Worm (Caenorhabditis elegans) whole organism, mixed stage, embryonic: ENCODE data around the gene lpr-2.

Experiments used
- drap-1 ChIP-seq: fragments of 200-800 bp; sonication (Bioruptor generic); optimal IDR thresholded peaks from 3 replicates; lab custom pipeline; 2018; ENCODE audit warnings: mild to moderate bottlenecking, missing genetic modification characterization, missing compliant biosample characterization
- elt-3 ChIP-seq: fragments of 150-350 bp; optimal IDR thresholded peaks from 2 replicates; lab custom pipeline; 2014; ENCODE audit warnings: missing biosample characterization, missing genetic modification characterization
- lin-13 ChIP-seq: fragments of 150-350 bp; optimal IDR thresholded peaks from 2 replicates; lab custom pipeline; 2014; ENCODE audit warnings: missing biosample characterization, missing genetic modification characterization
- lin-32 ChIP-seq: fragments of 200-800 bp; sonication (Bioruptor generic); optimal IDR thresholded peaks from 2 replicates; lab custom pipeline; 2018; ENCODE audit warnings: mild to moderate bottlenecking, missing genetic modification characterization, missing compliant biosample characterization
- mls-2 ChIP-seq: sonication (generic microtip); optimal IDR thresholded peaks from 2 replicates; lab custom pipeline; 2016; ENCODE audit warnings: mild to moderate bottlenecking, missing genetic modification characterization, moderate library complexity, missing compliant biosample characterization
- nhr-12 ChIP-seq: fragments of 150-350 bp; optimal IDR thresholded peaks from 2 replicates; lab custom pipeline; 2014; ENCODE audit warnings: missing biosample characterization, missing genetic modification characterization
- nhr-237 ChIP-seq: fragments of 150-350 bp; optimal IDR thresholded peaks from 2 replicates; lab custom pipeline; 2014; ENCODE audit warnings: missing biosample characterization, missing genetic modification characterization
- nhr-76 ChIP-seq: sonication (generic microtip); optimal IDR thresholded peaks from 2 replicates; lab custom pipeline; 2017; ENCODE audit warnings: missing biosample characterization, missing genetic modification characterization
- pha-4 ChIP-seq: fragments of 150-350 bp; optimal IDR thresholded peaks from 2 replicates; lab custom pipeline; 2018; ENCODE audit warnings: missing biosample characterization, missing genetic modification reagents, missing genetic modification characterization
- sem-2 ChIP-seq: fragments of 200-800 bp; sonication (Bioruptor generic); optimal IDR thresholded peaks from 2 replicates; lab custom pipeline; 2018; ENCODE audit warnings: mild to moderate bottlenecking, missing genetic modification characterization, missing compliant biosample characterization
- snpc-4 ChIP-seq: fragments of 150-350 bp; optimal IDR thresholded peaks from 2 replicates; lab custom pipeline; 2014; ENCODE audit warnings: missing biosample characterization, missing genetic modification characterization
- sptf-1 ChIP-seq: sonication (generic microtip); optimal IDR thresholded peaks from 2 replicates; lab custom pipeline; 2017; ENCODE audit warnings: mild to moderate bottlenecking, missing genetic modification characterization, moderate library complexity, missing compliant biosample characterization

- no peak for TF ChIP-seq lin-13
- no peak for TF ChIP-seq drap-1 (GFP tag; lab: Kevin White, UChicago)
- no peak for TF ChIP-seq elt-3 (tag; lab: Kevin White, UChicago)
- TF ChIP-seq snpc-4 = no peak
- TF ChIP-seq pha-4 (tag; lab: Kevin White, UChicago) = no peak
- no peak for TF ChIP-seq sptf-1 (tag; lab: Kevin White, UChicago)
- TF ChIP-seq lin-32 (GFP tag; lab: Kevin White, UChicago) = no peak
- no peak for TF ChIP-seq nhr-12 (tag; lab: Kevin White, UChicago)
- no peak for TF ChIP-seq nhr-76 (tag; lab: Kevin White, UChicago)
- no peak for TF ChIP-seq sem-2
- no peak for TF ChIP-seq mls-2 (tag; lab: Kevin White, UChicago)
- TF ChIP-seq nhr-237 (tag; lab: Kevin White, UChicago) = no peak
Observed at ce11 chrIV:11738092-11738617, 40.9 kb upstream of the lpr-2 start, which contains the start of gene K01A6.7.
